Fruit fly (Drosophila melanogaster): ENCODE measurements around the gene MKP-4.

Gene MKP-4

DNA sequence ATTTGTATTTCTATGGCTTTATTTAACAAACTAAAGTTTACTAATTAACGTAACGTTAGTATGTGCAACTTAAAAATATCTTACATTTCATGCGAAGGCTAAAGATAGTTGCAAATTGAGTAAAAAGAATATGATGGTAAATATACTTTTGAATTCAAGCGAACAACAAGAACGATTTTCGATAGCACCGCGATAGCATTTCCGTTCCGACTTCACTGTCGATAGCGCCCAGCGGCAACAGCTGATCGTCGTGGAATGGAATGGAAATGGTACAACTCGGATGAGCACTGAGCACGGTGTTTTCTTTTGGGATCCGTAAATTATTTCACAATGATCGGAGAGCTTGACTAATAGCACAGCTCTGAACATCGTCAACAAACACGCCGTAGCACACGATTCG lies 9.4 kb upstream of the MKP-4 start (continued):
- TF ChIP-seq slou (GFP tag; optimal IDR thresholded peaks at IDR 0.05) (no peak), gcm (GFP tag; optimal IDR thresholded peaks at IDR 0.05) (peak; percentile 69), CG12219 (GFP tag; optimal IDR thresholded peaks at IDR 0.05) (no peak), CG16863 (GFP tag; optimal IDR thresholded peaks at IDR 0.05) (no peak), chinmo (GFP tag; IDR thresholded peaks at IDR 0.05; ENCODE audit: partially characterized antibody) (no peak)

DNA sequence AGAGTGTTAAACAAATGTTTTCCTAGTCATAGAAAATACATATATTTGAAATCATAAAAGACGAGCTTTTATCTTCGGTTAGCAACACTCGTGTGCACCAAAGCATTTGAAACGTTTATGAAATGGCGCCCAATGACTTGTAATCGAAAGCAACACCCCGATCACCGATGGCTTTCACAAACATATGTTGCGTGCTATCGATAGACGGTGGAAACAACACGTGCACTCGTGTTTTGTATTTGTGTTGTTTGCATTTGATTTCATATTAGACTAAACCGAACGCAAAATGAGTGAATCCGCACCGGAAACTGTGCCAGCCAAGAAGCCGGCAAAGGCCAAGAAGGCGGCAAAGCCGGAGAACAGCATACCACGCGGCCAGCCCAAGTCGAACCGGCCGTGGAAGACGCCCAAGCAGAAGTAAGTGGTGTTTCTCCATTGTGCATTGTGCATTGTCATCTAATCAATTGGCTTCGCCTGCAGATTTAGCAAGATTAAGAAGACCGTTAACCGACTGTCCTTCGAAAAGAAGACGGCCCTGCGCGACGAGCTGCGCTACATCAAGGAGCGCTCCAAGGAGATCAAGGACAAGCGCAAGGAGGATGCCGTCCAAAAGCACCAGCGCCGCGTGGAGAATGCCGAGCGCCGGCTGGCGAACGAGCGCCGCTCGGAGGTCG lies 6.8 kb upstream of the MKP-4 start, which contains the start of gene CG14210:
TSS of gene CG14210 (plus strand) at position 207 of the 674 bp plus-strand sequence.
- TF ChIP-seq CG14860 (GFP tag; IDR thresholded peaks at IDR 0.05; ENCODE audit: partially characterized antibody) (peak; percentile 52; the same call in 2 of the 3 replicates), Ets97D (GFP tag; optimal IDR thresholded peaks at IDR 0.05) (peak; percentile 32), pzg (GFP tag; optimal IDR thresholded peaks at IDR 0.05) (peak; percentile 57), Fer1 (GFP tag; optimal IDR thresholded peaks at IDR 0.05) (peak; percentile 2), CG7963 (GFP tag; IDR thresholded peaks at IDR 0.05; ENCODE audit: partially characterized antibody) (peak; percentile 66; the same call in 2 of the 3 replicates), klu (GFP tag; IDR thresholded peaks at IDR 0.05) (no peak), CG1603 (tag; optimal IDR thresholded peaks at IDR 0.05) (peak; percentile 50), CG10979 (tag; optimal IDR thresholded peaks at IDR 0.05) (no peak), CG6791 (GFP tag; IDR thresholded peaks at IDR 0.05; ENCODE audit: partially characterized antibody) (peak; percentile 75; the same call in 2 of the 3 replicates), Abd-B (GFP tag; optimal IDR thresholded peaks at IDR 0.05) (no peak), CG13287 (GFP tag; IDR thresholded peaks at IDR 0.05; ENCODE audit: partially characterized antibody) (peak; percentile 71), pfk (GFP tag; optimal IDR thresholded peaks at IDR 0.05) (peak; percentile 70), oc (tag; optimal IDR thresholded peaks at IDR 0.05) (no peak), zen2 (GFP tag; IDR thresholded peaks at IDR 0.05; ENCODE audit: partially characterized antibody) (peak; percentile 78), nerfin-2 (GFP tag; IDR thresholded peaks at IDR 0.05; ENCODE audit: partially characterized antibody) (peak; percentile 56; the same call in 1 of the 2 replicates), CG31388 (GFP tag; optimal IDR thresholded peaks at IDR 0.05) (no peak), CG1602 (GFP tag; optimal IDR thresholded peaks at IDR 0.05) (no peak), CG16813 (GFP tag; IDR thresholded peaks at IDR 0.05; ENCODE audit: partially characterized antibody) (peak; percentile 62), Kr (GFP tag; optimal IDR thresholded peaks at IDR 0.05) (no peak), unc-4 (GFP tag; IDR thresholded peaks at IDR 0.05; ENCODE audit: partially characterized antibody) (peak; percentile 64), stwl (tag; optimal IDR thresholded peaks at IDR 0.05) (peak; percentile 40), CG18011 (GFP tag; optimal IDR thresholded peaks at IDR 0.05) (no peak), CG15514 (GFP tag; optimal IDR thresholded peaks at IDR 0.05) (no peak), YL-1 (GFP tag; optimal IDR thresholded peaks at IDR 0.05) (peak; percentile 52), sd (tag; optimal IDR thresholded peaks at IDR 0.05) (no peak), CG43689 (GFP tag; IDR thresholded peaks at IDR 0.05) (no peak), CG5245 (GFP tag; optimal IDR thresholded peaks at IDR 0.05) (no peak), CG10267 (tag; optimal IDR thresholded peaks at IDR 0.05) (peak; percentile 9), hb (GFP tag; IDR thresholded peaks at IDR 0.05; ENCODE audit: partially characterized antibody) (peak; percentile 66; the same call in 1 of the 3 replicates), BEAF-32 (GFP tag; optimal IDR thresholded peaks at IDR 0.05) (peak; percentile 57), CG14710 (tag; optimal IDR thresholded peaks at IDR 0.05) (peak; percentile 12), CG4404 (GFP tag; IDR thresholded peaks at IDR 0.05) (no peak), Doc3 (GFP tag; IDR thresholded peaks at IDR 0.05; ENCODE audit: partially characterized antibody) (peak; percentile 49; the same call in 2 of the 3 replicates), Opbp (GFP tag; IDR thresholded peaks at IDR 0.05; ENCODE audit: partially characterized antibody) (peak; percentile 72; the same call in 2 of the 3 replicates), NK7.1 (GFP tag; optimal IDR thresholded peaks at IDR 0.05) (no peak), NfI (GFP tag; optimal IDR thresholded peaks at IDR 0.05) (no peak), CG10565 (GFP tag; optimal IDR thresholded peaks at IDR 0.05) (no peak), Med (GFP tag) (peak; percentile 7), cwo (GFP tag; optimal IDR thresholded peaks at IDR 0.05) (peak; percentile 77), mld (GFP tag; IDR thresholded peaks at IDR 0.05; ENCODE audit: partially characterized antibody) (0 out of 3 replicates have a peak, but pooled peaks have one; percentile 53)

All from whole organism, embryonic.